Worm (Caenorhabditis elegans) whole organism, L4 larva: ENCODE measurements around the gene cpf-1.

Experiments used
- F37D6.2 ChIP-seq: sonication (generic microtip); optimal IDR thresholded peaks from 2 replicates; lab custom pipeline; 2016; ENCODE audit warnings: mild to moderate bottlenecking, missing genetic modification characterization, missing compliant biosample characterization
- T20F7.1 ChIP-seq: fragments of 200-800 bp; sonication (Bioruptor generic); optimal IDR thresholded peaks from 2 replicates; lab custom pipeline; 2018; ENCODE audit warnings: mild to moderate bottlenecking, missing genetic modification characterization, missing compliant biosample characterization
- T26A8.4 ChIP-seq: fragments of 200-800 bp; sonication (Bioruptor generic); IDR thresholded peaks from 2 replicates; pipeline ENCODE4 v1.3.6; 2022; ENCODE audit warnings: missing genetic modification characterization, missing compliant biosample characterization
- Y105C5A.15 ChIP-seq: fragments of 200-800 bp; sonication (Bioruptor generic); IDR thresholded peaks from 2 replicates; pipeline ENCODE4 v1.3.6; 2022; ENCODE audit warnings: missing genetic modification characterization, missing compliant biosample characterization
- Y75B8A.6 ChIP-seq: fragments of 200-800 bp; sonication (Bioruptor generic); IDR thresholded peaks from 2 replicates; pipeline ENCODE4 v1.3.6; 2022; ENCODE audit warnings: missing genetic modification reagents, missing genetic modification characterization, missing compliant biosample characterization
- aha-1 ChIP-seq: fragments of 150-350 bp; peaks from one replicate; lab custom pipeline; 2014; ENCODE audit warnings: missing biosample characterization, missing genetic modification characterization
- aly-2 ChIP-seq: sonication (generic microtip); optimal IDR thresholded peaks from 2 replicates; lab custom pipeline; 2018; ENCODE audit warnings: missing biosample characterization, missing genetic modification characterization
- ama-1 ChIP-seq: fragments of 150-350 bp; optimal IDR thresholded peaks from 2 replicates; lab custom pipeline; 2014; ENCODE audit warnings: inconsistent platforms, mixed read lengths
- arid-1 ChIP-seq: fragments of 200-800 bp; sonication (Bioruptor generic); conservative IDR thresholded peaks from 2 replicates; pipeline ENCODE4 v1.3.6; 2022; ENCODE audit warnings: missing genetic modification reagents, missing genetic modification characterization, missing compliant biosample characterization
- ceh-28 ChIP-seq: fragments of 150-350 bp; optimal IDR thresholded peaks from 2 replicates; lab custom pipeline; 2014; ENCODE audit warnings: missing biosample characterization, missing genetic modification reagents, missing genetic modification characterization
- ceh-62 ChIP-seq: sonication (generic microtip); optimal IDR thresholded peaks from 2 replicates; lab custom pipeline; 2017; ENCODE audit warnings: missing biosample characterization, missing genetic modification characterization
- ceh-82 ChIP-seq: sonication (generic microtip); optimal IDR thresholded peaks from 2 replicates; lab custom pipeline; 2017; ENCODE audit warnings: missing biosample characterization, missing genetic modification characterization
- cey-2 ChIP-seq: sonication (generic microtip); optimal IDR thresholded peaks from 3 replicates; lab custom pipeline; 2017; ENCODE audit warnings: missing genetic modification characterization, mild to moderate bottlenecking, missing compliant biosample characterization, antibody characterized with exemption, borderline replicate concordance; ENCODE audit not compliant: insufficient read depth
- daf-12 ChIP-seq: fragments of 150-350 bp; optimal IDR thresholded peaks from 2 replicates; lab custom pipeline; 2014; ENCODE audit warnings: missing biosample characterization, missing genetic modification reagents, missing genetic modification characterization
- dmd-8 ChIP-seq: fragments of 200-800 bp; sonication (Bioruptor generic); IDR thresholded peaks from 2 replicates; pipeline ENCODE4 v1.3.6; 2022; ENCODE audit warnings: missing genetic modification characterization, missing compliant biosample characterization
- dmd-9 ChIP-seq: fragments of 200-800 bp; sonication (Bioruptor generic); IDR thresholded peaks from 2 replicates; pipeline ENCODE4 v1.3.6; 2022; ENCODE audit warnings: missing genetic modification reagents, missing genetic modification characterization, missing compliant biosample characterization
- dpl-1 ChIP-seq: fragments of 150-350 bp; optimal IDR thresholded peaks from 2 replicates; lab custom pipeline; 2014; ENCODE audit warnings: missing biosample characterization, missing genetic modification reagents, missing genetic modification characterization
- dve-1 ChIP-seq: sonication (generic microtip); optimal IDR thresholded peaks from 2 replicates; lab custom pipeline; 2017; ENCODE audit warnings: antibody characterized with exemption, mild to moderate bottlenecking, missing genetic modification characterization, missing compliant biosample characterization; ENCODE audit not compliant: insufficient read depth
- egl-43 ChIP-seq: fragments of 200-800 bp; sonication (Bioruptor generic); IDR thresholded peaks from 2 replicates; pipeline ENCODE4 v1.3.6; 2022; ENCODE audit warnings: missing genetic modification reagents, missing genetic modification characterization, missing compliant biosample characterization
- fos-1 ChIP-seq: fragments of 150-350 bp; optimal IDR thresholded peaks from 2 replicates; lab custom pipeline; 2014; ENCODE audit warnings: missing biosample characterization, missing genetic modification characterization
- gei-8 ChIP-seq: fragments of 200-800 bp; sonication (Bioruptor generic); optimal IDR thresholded peaks from 2 replicates; lab custom pipeline; 2018; ENCODE audit warnings: mild to moderate bottlenecking, missing genetic modification characterization, missing compliant biosample characterization
- hlh-30 ChIP-seq: sonication (generic microtip); optimal IDR thresholded peaks from 2 replicates; lab custom pipeline; 2017; ENCODE audit warnings: antibody characterized with exemption, mild to moderate bottlenecking, missing genetic modification characterization, missing compliant biosample characterization; ENCODE audit not compliant: insufficient read depth
- jun-1 ChIP-seq: fragments of 150-350 bp; optimal IDR thresholded peaks from 2 replicates; lab custom pipeline; 2014; ENCODE audit warnings: missing biosample characterization, missing genetic modification reagents, missing genetic modification characterization
- lin-13 ChIP-seq: fragments of 150-350 bp; optimal IDR thresholded peaks from 2 replicates; lab custom pipeline; 2014; ENCODE audit warnings: missing biosample characterization, missing genetic modification reagents, missing genetic modification characterization
- lin-29 ChIP-seq: fragments of 200-800 bp; sonication (Bioruptor generic); IDR thresholded peaks from 2 replicates; pipeline ENCODE4 v1.3.6; 2022; ENCODE audit warnings: missing genetic modification reagents, missing genetic modification characterization, missing compliant biosample characterization
- lin-38 ChIP-seq: fragments of 200-800 bp; sonication (Bioruptor generic); IDR thresholded peaks from 2 replicates; pipeline ENCODE4 v1.3.6; 2022; ENCODE audit warnings: missing genetic modification reagents, missing genetic modification characterization, missing compliant biosample characterization
- lsy-2 ChIP-seq, 2 experiments: fragments of 150-350 bp in 1 of 2; sonication (generic microtip) in 1 of 2; optimal IDR thresholded peaks; 2 replicates each; lab custom pipeline; 2014 to 2017; ENCODE audit warnings: missing biosample characterization in 2 of 2, missing genetic modification characterization in 2 of 2
- madf-9 ChIP-seq: fragments of 200-800 bp; sonication (Bioruptor generic); conservative IDR thresholded peaks from 2 replicates; pipeline ENCODE4 v1.3.6; 2022; ENCODE audit warnings: missing genetic modification reagents, missing genetic modification characterization, missing compliant biosample characterization
- mdt-29 ChIP-seq: fragments of 200-800 bp; sonication (Bioruptor generic); IDR thresholded peaks from 2 replicates; pipeline ENCODE4 v1.3.6; 2022; ENCODE audit warnings: missing genetic modification reagents, missing genetic modification characterization, missing compliant biosample characterization
- mxl-2 ChIP-seq: fragments of 200-800 bp; sonication (Bioruptor generic); conservative IDR thresholded peaks from 2 replicates; pipeline ENCODE4 v1.3.6; 2022; ENCODE audit warnings: missing genetic modification reagents, missing genetic modification characterization, missing compliant biosample characterization
- nhr-10 ChIP-seq: fragments of 150-350 bp; optimal IDR thresholded peaks from 2 replicates; lab custom pipeline; 2014; ENCODE audit warnings: missing biosample characterization, missing genetic modification characterization
- nhr-11 ChIP-seq: fragments of 150-350 bp; optimal IDR thresholded peaks from 2 replicates; lab custom pipeline; 2014; ENCODE audit warnings: missing biosample characterization, missing genetic modification characterization
- nhr-28 ChIP-seq: fragments of 150-350 bp; optimal IDR thresholded peaks from 2 replicates; lab custom pipeline; 2014; ENCODE audit warnings: missing biosample characterization, missing genetic modification characterization
- nhr-41 ChIP-seq: fragments of 200-800 bp; sonication (Bioruptor generic); IDR thresholded peaks from 2 replicates; pipeline ENCODE4 v1.3.6; 2022; ENCODE audit warnings: missing genetic modification reagents, missing genetic modification characterization, missing compliant biosample characterization
- nhr-76 ChIP-seq: fragments of 150-350 bp; optimal IDR thresholded peaks from 2 replicates; lab custom pipeline; 2014; ENCODE audit warnings: missing biosample characterization, missing genetic modification characterization
- pha-4 ChIP-seq, 2 experiments: fragments of 150-350 bp in 1 of 2; fragments of 200-800 bp in 1 of 2; sonication (Bioruptor generic) in 1 of 2; IDR thresholded peaks in 1 of 2; optimal IDR thresholded peaks in 1 of 2; 2 replicates each; pipeline versions ENCODE4 v1.3.6 to Lab custom; 2014 to 2022; ENCODE audit warnings: missing genetic modification characterization in 2 of 2, missing genetic modification reagents in 2 of 2, missing biosample characterization in 1 of 2, missing compliant biosample characterization in 1 of 2
- php-3 ChIP-seq: fragments of 200-800 bp; sonication (Bioruptor generic); IDR thresholded peaks from 2 replicates; pipeline ENCODE4 v1.3.6; 2022; ENCODE audit warnings: missing genetic modification reagents, missing genetic modification characterization, missing compliant biosample characterization
- pqm-1 ChIP-seq: sonication (generic microtip); optimal IDR thresholded peaks from 2 replicates; lab custom pipeline; 2017; ENCODE audit warnings: missing biosample characterization, missing genetic modification characterization
- saeg-2 ChIP-seq: fragments of 200-800 bp; sonication (Bioruptor generic); IDR thresholded peaks from 2 replicates; pipeline ENCODE4 v1.3.6; 2022; ENCODE audit warnings: missing genetic modification reagents, missing genetic modification characterization, missing compliant biosample characterization
- skn-1 ChIP-seq: fragments of 150-350 bp; optimal IDR thresholded peaks from 2 replicates; lab custom pipeline; 2014; ENCODE audit warnings: missing biosample characterization, missing genetic modification characterization
- snpc-4 ChIP-seq: fragments of 150-350 bp; optimal IDR thresholded peaks from 2 replicates; lab custom pipeline; 2014; ENCODE audit warnings: missing biosample characterization, missing genetic modification characterization
- tag-97 ChIP-seq: fragments of 200-800 bp; sonication (Bioruptor generic); IDR thresholded peaks from 2 replicates; pipeline ENCODE4 v1.3.6; 2022; ENCODE audit warnings: missing genetic modification characterization, missing compliant biosample characterization
- unc-130 ChIP-seq: sonication (generic microtip); optimal IDR thresholded peaks from 2 replicates; lab custom pipeline; 2016; ENCODE audit warnings: missing genetic modification reagents, missing genetic modification characterization, missing compliant biosample characterization
- unc-62 ChIP-seq, 3 experiments: fragments of 150-350 bp in 1 of 3; sonication (generic microtip); optimal IDR thresholded peaks in 2 of 3; peaks in 1 of 3; 1 replicate in 1 of 3; 2 replicates in 2 of 3; lab custom pipeline; 2014 to 2017; ENCODE audit warnings: missing biosample characterization in 3 of 3, missing genetic modification characterization in 3 of 3, missing genetic modification reagents in 3 of 3, missing genotype in 1 of 3
- zag-1 ChIP-seq: fragments of 150-350 bp; optimal IDR thresholded peaks from 2 replicates; lab custom pipeline; 2014; ENCODE audit warnings: missing biosample characterization, missing genetic modification characterization
- zfp-2 ChIP-seq: sonication (generic microtip); optimal IDR thresholded peaks from 2 replicates; lab custom pipeline; 2016; ENCODE audit warnings: mild to moderate bottlenecking, missing genetic modification characterization, missing compliant biosample characterization
- zfp-3 ChIP-seq: fragments of 200-800 bp; sonication (Bioruptor generic); conservative IDR thresholded peaks from 2 replicates; pipeline ENCODE4 v1.3.6; 2022; ENCODE audit warnings: missing genetic modification reagents, missing genetic modification characterization, missing compliant biosample characterization
- zip-2 ChIP-seq: fragments of 150-350 bp; optimal IDR thresholded peaks from 2 replicates; lab custom pipeline; 2014; ENCODE audit warnings: missing biosample characterization, missing genetic modification characterization
- ztf-11 ChIP-seq: fragments of 150-350 bp; optimal IDR thresholded peaks from 2 replicates; lab custom pipeline; 2014; ENCODE audit warnings: missing biosample characterization, missing genetic modification characterization

The cpf-1 gene

DNA sequence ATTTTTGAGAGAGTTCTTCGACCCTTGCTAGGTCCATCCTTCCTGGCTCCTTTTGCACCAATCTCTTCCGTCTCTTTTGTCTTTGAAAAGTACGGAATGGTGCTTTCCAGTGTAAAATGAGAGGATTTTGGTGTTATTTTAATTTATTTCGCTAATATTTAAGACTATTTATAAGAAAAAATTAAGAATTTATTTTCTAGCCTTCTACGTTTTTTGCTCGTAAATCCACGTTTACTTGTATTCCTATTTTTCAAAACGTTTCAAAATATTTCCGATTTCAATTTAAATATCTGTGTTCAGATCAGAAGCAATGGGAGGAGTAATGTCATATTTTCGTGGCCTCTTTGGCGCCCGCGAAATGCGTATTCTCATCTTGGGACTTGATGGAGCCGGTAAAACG, 20.5 kb downstream of the cpf-1 start, which contains the start of gene arl-1:
Gene arl-1 (plus strand): TSS at position 301 of the 400 bp plus-strand sequence.
- TF ChIP-seq nhr-41 (GFP tag; lab: Robert Waterston, UW) = no peak

DNA sequence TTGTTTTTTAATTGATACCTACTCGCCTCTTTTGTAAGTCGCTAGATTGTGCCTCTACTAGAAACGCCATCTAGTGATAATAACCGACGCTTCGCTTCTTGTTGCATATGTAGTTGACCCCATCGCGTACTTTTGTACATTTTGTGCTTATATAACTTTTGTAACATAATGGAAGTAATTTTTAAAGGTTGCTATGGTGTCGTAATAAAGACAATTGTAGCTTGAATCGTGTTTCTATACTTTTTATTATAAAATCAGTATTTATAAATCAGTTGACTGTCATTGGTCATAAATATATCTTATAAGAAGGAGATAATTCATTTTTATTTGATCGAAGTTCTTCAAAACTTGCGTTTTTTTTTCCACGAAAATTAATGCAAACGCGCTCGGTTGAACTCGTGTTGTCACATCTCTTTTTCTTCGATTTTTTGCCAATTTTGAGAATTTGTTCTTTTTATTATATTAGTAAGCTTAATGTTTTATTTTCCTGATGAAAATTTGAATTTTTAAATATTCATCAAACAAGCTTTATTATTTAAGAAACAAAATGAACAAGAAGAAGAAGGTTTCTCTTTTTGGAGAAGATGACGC, 24.6 kb downstream of the cpf-1 start, which contains the start of gene F54C9.9:
Gene F54C9.9 (plus strand): TSS at position 541 of the 591 bp plus-strand sequence.
- no peak for TF ChIP-seq F37D6.2 (tag; lab: Kevin White, UChicago)
- no peak for TF ChIP-seq zag-1 (tag; lab: Kevin White, UChicago)
- peak; percentile 4 for TF ChIP-seq dpl-1 (GFP tag; lab: Kevin White, UChicago)
- no peak for TF ChIP-seq madf-9 (GFP tag; lab: Robert Waterston, UW)
- no peak for TF ChIP-seq zip-2 (tag; lab: Kevin White, UChicago)
- no peak for TF ChIP-seq jun-1 (tag; lab: Kevin White, UChicago)
- no peak for TF ChIP-seq mxl-2 (GFP tag; lab: Robert Waterston, UW)
- TF ChIP-seq php-3 (GFP tag; lab: Robert Waterston, UW) = no peak
- TF ChIP-seq nhr-11 (tag; lab: Kevin White, UChicago) = no peak
- TF ChIP-seq lin-13 (GFP tag; lab: Kevin White, UChicago) = no peak
- no peak for TF ChIP-seq Y105C5A.15 (GFP tag; lab: Robert Waterston, UW)
- TF ChIP-seq cey-2 (tag; lab: Kevin White, UChicago) = no peak
- no peak for TF ChIP-seq nhr-10 (tag; lab: Kevin White, UChicago)
- no peak for TF ChIP-seq nhr-41 (GFP tag; lab: Robert Waterston, UW)
- no peak for TF ChIP-seq dve-1 (tag; lab: Kevin White, UChicago)
- no peak for TF ChIP-seq zfp-3 (GFP tag; lab: Robert Waterston, UW)
- TF ChIP-seq lsy-2 (tag; optimal IDR thresholded peaks at IDR 0.05; lab: Kevin White, UChicago) = peak in 1 of 2 experiments; percentile 61
- TF ChIP-seq hlh-30 (tag; lab: Kevin White, UChicago) = no peak
- no peak for TF ChIP-seq dmd-9 (GFP tag; lab: Robert Waterston, UW)
- no peak for TF ChIP-seq egl-43 (GFP tag; lab: Robert Waterston, UW)
- no peak for TF ChIP-seq ceh-62 (tag; lab: Kevin White, UChicago)
- TF ChIP-seq T26A8.4 (GFP tag; lab: Robert Waterston, UW) = no peak
- no peak for TF ChIP-seq dmd-8 (GFP tag; lab: Robert Waterston, UW)
- TF ChIP-seq mdt-29 (GFP tag; lab: Robert Waterston, UW) = no peak
- no peak for TF ChIP-seq lin-29 (GFP tag; lab: Robert Waterston, UW)
- TF ChIP-seq aha-1 (tag; lab: Kevin White, UChicago) = no peak
- TF ChIP-seq zfp-2 (tag; lab: Kevin White, UChicago) = no peak
- no peak for TF ChIP-seq T20F7.1
- TF ChIP-seq pqm-1 (tag; lab: Kevin White, UChicago) = no peak
- TF ChIP-seq ama-1 (lab: Kevin White, UChicago) = no peak
- TF ChIP-seq unc-62 (GFP tag; optimal IDR thresholded peaks at IDR 0.05 in 1 of 2; lab: Kevin White, UChicago) = no peak
- TF ChIP-seq unc-62 (tag; optimal IDR thresholded peaks at IDR 0.05; lab: Kevin White, UChicago) = no peak
- peak; percentile 11 for TF ChIP-seq nhr-28 (tag; lab: Kevin White, UChicago)
- no peak for TF ChIP-seq aly-2 (tag; lab: Kevin White, UChicago)
- no peak for TF ChIP-seq arid-1
- no peak for TF ChIP-seq fos-1 (tag; lab: Kevin White, UChicago)
- TF ChIP-seq ztf-11 (tag; lab: Kevin White, UChicago) = no peak
- no peak for TF ChIP-seq ceh-82 (tag; lab: Kevin White, UChicago)
- no peak for TF ChIP-seq tag-97 (GFP tag; lab: Robert Waterston, UW)
- no peak for TF ChIP-seq Y75B8A.6 (GFP tag; lab: Robert Waterston, UW)
- no peak for TF ChIP-seq ceh-28
- peak; percentile 54 for TF ChIP-seq unc-130 (GFP tag; lab: Kevin White, UChicago)
- no peak for TF ChIP-seq snpc-4 (tag; lab: Kevin White, UChicago)
- TF ChIP-seq gei-8 (GFP tag; lab: Kevin White, UChicago) = no peak
- peak; percentile 82 for TF ChIP-seq lin-38 (GFP tag; lab: Robert Waterston, UW)
- TF ChIP-seq skn-1 (tag; lab: Kevin White, UChicago) = no peak
- TF ChIP-seq nhr-76 = no peak
- TF ChIP-seq saeg-2 (GFP tag; lab: Robert Waterston, UW) = no peak
- no peak for TF ChIP-seq daf-12 (tag; lab: Kevin White, UChicago)
- TF ChIP-seq pha-4 (GFP tag; IDR thresholded peaks at IDR 0.05; lab: Robert Waterston, UW) = peak; percentile 55; the same call in 1 of the 2 replicates
- TF ChIP-seq pha-4 (tag; optimal IDR thresholded peaks at IDR 0.05; lab: Kevin White, UChicago) = no peak
